Worm (Caenorhabditis elegans) whole organism, L1 larva: ENCODE data around the gene ets-8.

Experiments
- alr-1 ChIP-seq: fragments of 200-800 bp; sonication (Bioruptor generic); optimal IDR thresholded peaks from 2 replicates; lab custom pipeline; 2018; ENCODE audit warnings: borderline replicate concordance, mild to moderate bottlenecking, missing genetic modification characterization, missing compliant biosample characterization
- ceh-82 ChIP-seq, 3 experiments: fragments of 150-350 bp in 1 of 3; sonication (generic microtip) in 2 of 3; optimal IDR thresholded peaks; 2 replicates each; lab custom pipeline; 2014 to 2017; ENCODE audit warnings: missing biosample characterization in 3 of 3, missing genetic modification characterization in 3 of 3
- mep-1 ChIP-seq: fragments of 150-350 bp; optimal IDR thresholded peaks from 2 replicates; lab custom pipeline; 2014; ENCODE audit warnings: missing biosample characterization, missing genetic modification characterization
- nhr-237 ChIP-seq: fragments of 150-350 bp; optimal IDR thresholded peaks from 2 replicates; lab custom pipeline; 2014; ENCODE audit warnings: missing biosample characterization, missing genetic modification characterization
- nhr-28 ChIP-seq: fragments of 150-350 bp; optimal IDR thresholded peaks from 2 replicates; lab custom pipeline; 2014; ENCODE audit warnings: missing biosample characterization, missing genetic modification characterization
- pqm-1 ChIP-seq: sonication (generic microtip); optimal IDR thresholded peaks from 3 replicates; lab custom pipeline; 2017; ENCODE audit warnings: missing biosample characterization, missing genetic modification characterization
- unc-62 ChIP-seq: fragments of 150-350 bp; optimal IDR thresholded peaks from 2 replicates; lab custom pipeline; 2014; ENCODE audit warnings: missing biosample characterization, missing genetic modification reagents, missing genetic modification characterization

- peak; percentile 49 for TF ChIP-seq mep-1 (tag; lab: Kevin White, UChicago)
- TF ChIP-seq ceh-82 (tag; optimal IDR thresholded peaks at IDR 0.05; lab: Kevin White, UChicago) = peak in 1 of 3 experiments; percentile 64
- no peak for TF ChIP-seq pqm-1 (tag; lab: Kevin White, UChicago)
- no peak for TF ChIP-seq unc-62 (GFP tag; lab: Kevin White, UChicago)
- no peak for TF ChIP-seq nhr-28 (tag; lab: Kevin White, UChicago)
- no peak for TF ChIP-seq alr-1 (tag; lab: Kevin White, UChicago)
- TF ChIP-seq nhr-237 (tag; lab: Kevin White, UChicago) = no peak
Measured at ce11 chrIV:1177683-1178082, 17.4 kb upstream of the ets-8 start, which contains the start of gene Y104H12D.2.
